Worm (Caenorhabditis elegans): ENCODE results near the gene K09C8.2.

Gene K09C8.2

DNA sequence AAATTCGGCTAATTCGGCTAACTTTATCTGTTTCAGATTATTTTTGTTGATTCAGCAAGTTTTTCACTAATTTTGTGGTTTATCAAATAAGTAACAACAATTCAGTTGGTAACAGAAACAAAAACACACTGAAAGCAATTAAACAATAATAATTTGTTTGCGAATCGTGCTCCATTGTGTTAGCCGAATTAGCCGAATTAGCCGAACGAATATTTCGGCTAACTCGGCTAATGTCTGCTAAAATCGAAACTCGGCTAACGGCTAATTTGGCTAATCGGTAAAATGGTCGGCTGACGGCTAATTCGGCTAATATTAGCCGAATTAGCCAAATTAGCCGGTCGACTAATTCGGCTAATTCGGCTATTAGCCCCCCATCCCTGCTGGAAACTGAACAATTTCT lies 44.5 kb downstream of the K09C8.2 start:
- TF ChIP-seq flt-1 (GFP tag; IDR thresholded peaks at IDR 0.05) (no peak), klf-2 (GFP tag; conservative IDR thresholded peaks at IDR 0.05) (no peak), ref-1 (GFP tag; conservative IDR thresholded peaks at IDR 0.05) (no peak), T22C8.4 (GFP tag; IDR thresholded peaks at IDR 0.05) (no peak), ztf-29 (GFP tag; IDR thresholded peaks at IDR 0.05) (no peak), ztf-23 (GFP tag; IDR thresholded peaks at IDR 0.05) (no peak), med-1 (GFP tag; optimal IDR thresholded peaks at IDR 0.05; ENCODE audit: insufficient read depth) (no peak), tab-1 (GFP tag; IDR thresholded peaks at IDR 0.05) (no peak), cog-1 (tag; optimal IDR thresholded peaks at IDR 0.05) (no peak)

DNA sequence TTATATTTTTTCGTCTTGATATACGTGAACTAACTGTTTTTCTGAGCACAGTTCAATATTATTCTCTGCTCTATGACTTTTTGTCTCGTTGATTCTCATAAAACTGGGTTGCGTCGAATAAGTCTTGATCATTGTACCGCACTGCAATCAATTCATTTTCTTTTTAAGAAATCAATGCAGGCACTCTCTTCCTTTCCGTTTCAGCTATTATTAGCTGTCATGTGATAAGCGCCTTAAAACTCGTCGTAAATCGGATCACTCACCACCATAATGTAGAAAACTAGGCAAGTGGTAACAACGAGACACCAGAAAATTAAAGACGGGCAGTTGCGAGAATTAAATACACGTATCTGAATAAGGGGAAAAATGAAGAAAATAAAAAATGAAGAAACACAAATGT lies 48.2 kb downstream of the K09C8.2 start:
- TF ChIP-seq klf-2 (GFP tag; conservative IDR thresholded peaks at IDR 0.05) (no peak), ztf-23 (GFP tag; IDR thresholded peaks at IDR 0.05) (no peak), T22C8.4 (GFP tag; IDR thresholded peaks at IDR 0.05) (no peak), ztf-29 (GFP tag; IDR thresholded peaks at IDR 0.05) (no peak), med-1 (GFP tag; optimal IDR thresholded peaks at IDR 0.05; ENCODE audit: insufficient read depth) (no peak), cog-1 (tag; optimal IDR thresholded peaks at IDR 0.05) (no peak)

DNA sequence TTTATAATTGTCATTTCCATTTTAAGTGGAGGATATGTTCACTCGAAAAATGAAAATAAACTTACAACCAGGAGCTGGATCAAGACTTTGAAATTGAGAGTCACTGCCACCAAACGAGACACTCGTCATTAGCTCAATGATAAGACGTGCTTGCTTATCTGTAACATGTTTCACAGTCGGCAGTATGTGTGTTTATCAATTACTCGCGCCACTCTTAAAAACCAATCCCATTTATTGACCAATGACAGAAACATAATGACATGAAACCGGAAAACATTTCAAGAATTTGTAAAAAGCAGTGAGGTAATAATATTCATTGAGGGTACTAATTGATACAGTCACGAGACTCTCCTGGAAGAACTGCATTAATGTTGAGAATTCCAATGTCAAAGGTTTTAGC lies 48.8 kb downstream of the K09C8.2 start, which contains the start of gene del-5:
del-5 (minus strand) TSS at position 130 of the 400 bp plus-strand sequence.
- TF ChIP-seq T22C8.4 (GFP tag; IDR thresholded peaks at IDR 0.05): no peak
- TF ChIP-seq tab-1 (GFP tag; IDR thresholded peaks at IDR 0.05): no peak
- no peak for TF ChIP-seq ztf-23 (GFP tag; IDR thresholded peaks at IDR 0.05)
- no peak for TF ChIP-seq med-1 (GFP tag; optimal IDR thresholded peaks at IDR 0.05; ENCODE audit: insufficient read depth)
- no peak for TF ChIP-seq flt-1 (GFP tag; IDR thresholded peaks at IDR 0.05)
- TF ChIP-seq klf-2 (GFP tag; conservative IDR thresholded peaks at IDR 0.05): no peak
- no peak for TF ChIP-seq ztf-29 (GFP tag; IDR thresholded peaks at IDR 0.05)

- TF ChIP-seq ztf-29 (GFP tag; IDR thresholded peaks at IDR 0.05) (no peak), cog-1 (tag; optimal IDR thresholded peaks at IDR 0.05) (no peak), med-1 (GFP tag; optimal IDR thresholded peaks at IDR 0.05; ENCODE audit: insufficient read depth) (no peak), flt-1 (GFP tag; IDR thresholded peaks at IDR 0.05) (no peak), klf-2 (GFP tag; conservative IDR thresholded peaks at IDR 0.05) (no peak), tab-1 (GFP tag; IDR thresholded peaks at IDR 0.05) (no peak), ref-1 (GFP tag; conservative IDR thresholded peaks at IDR 0.05) (no peak), T22C8.4 (GFP tag; IDR thresholded peaks at IDR 0.05) (no peak), ztf-23 (GFP tag; IDR thresholded peaks at IDR 0.05) (no peak)
Measured at ce11 chrX:11008954-11009353, 49.7 kb downstream of the K09C8.2 start, which contains the start of gene ttr-31. TSS of gene ttr-31 (minus strand) at chrX:11009054.

Data from whole organism, midembryonic.